Worm (Caenorhabditis elegans): ENCODE measurements around the gene pfk-1.1.

The pfk-1.1 gene

DNA sequence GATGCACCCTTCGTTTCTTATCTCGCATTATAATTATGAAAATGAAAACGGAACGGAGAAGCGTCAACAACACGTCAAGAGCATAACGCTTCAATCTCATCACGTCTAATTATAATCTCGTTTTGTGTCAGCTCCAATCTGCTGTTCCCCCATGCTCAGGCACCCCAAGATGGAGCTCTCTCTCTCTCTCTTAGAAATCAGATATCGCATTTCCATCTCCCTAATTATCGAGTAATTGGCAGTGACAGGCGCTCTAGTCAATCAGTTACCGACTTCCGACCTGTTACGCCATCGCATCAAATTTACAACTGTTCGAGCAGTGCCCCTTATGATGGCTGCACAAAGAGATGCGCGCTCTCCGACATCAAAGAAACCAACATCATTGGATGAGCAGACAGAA, 20.2 kb upstream of the pfk-1.1 start:
- TF ChIP-seq nhr-232 (tag; optimal IDR thresholded peaks at IDR 0.05) (no peak), unc-42 (tag; optimal IDR thresholded peaks at IDR 0.05) (peak; percentile 78), ceh-31 (tag; optimal IDR thresholded peaks at IDR 0.05) (peak; percentile 12), ttx-3 (tag; optimal IDR thresholded peaks at IDR 0.05) (peak; percentile 15), unc-55 (GFP tag; optimal IDR thresholded peaks at IDR 0.05) (peak; percentile 89)

DNA sequence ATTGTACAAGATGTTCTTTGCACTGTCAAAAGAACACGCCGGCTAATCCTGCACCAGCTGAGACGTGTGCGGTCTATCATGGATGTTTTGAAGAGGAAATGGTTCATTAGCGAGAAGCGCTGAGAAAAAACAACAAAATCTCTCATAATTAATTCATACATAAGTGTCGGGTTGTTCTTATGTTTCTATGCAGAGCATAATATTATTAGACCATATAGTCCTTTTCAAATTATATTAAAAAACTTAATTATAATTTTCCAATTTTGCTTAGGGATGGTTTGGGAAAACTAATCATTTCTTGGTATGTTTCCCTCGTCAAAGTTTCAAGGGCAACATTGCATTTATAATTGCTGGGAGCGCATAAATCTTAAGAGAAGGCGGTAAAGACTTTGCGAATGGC, 18.9 kb upstream of the pfk-1.1 start:
- TF ChIP-seq Y22D7AL.16 (tag; optimal IDR thresholded peaks at IDR 0.05) (no peak), unc-42 (tag; optimal IDR thresholded peaks at IDR 0.05) (peak; percentile 43)

DNA sequence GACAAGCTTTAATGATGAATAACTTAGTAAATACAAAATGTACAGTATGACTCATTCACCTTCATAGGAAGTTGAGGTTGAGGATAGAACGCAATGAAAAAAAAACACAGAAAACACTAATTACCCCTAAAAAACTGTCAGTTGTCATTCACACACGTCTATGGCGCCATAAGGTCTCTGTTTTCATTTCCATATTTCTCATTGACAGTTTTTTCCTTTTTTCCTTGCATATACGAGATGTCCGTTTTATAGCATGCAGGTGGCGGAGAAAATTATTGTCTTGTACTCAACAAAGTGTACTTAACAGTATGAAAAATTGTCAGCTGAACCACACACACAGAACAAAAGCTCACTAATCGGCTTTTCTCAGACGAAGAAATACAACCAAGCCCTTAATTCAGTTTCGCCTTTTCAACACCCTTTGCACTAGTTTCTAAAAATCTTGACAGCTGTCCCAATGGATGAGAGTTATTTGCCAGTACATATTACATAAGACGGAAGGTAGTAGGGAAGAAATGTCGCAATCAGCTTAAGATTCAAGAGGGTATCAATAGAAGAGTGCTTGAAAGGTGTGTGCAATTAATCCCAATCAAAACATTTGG, 18.0 kb upstream of the pfk-1.1 start:
- TF ChIP-seq unc-42 (tag; optimal IDR thresholded peaks at IDR 0.05) (peak; percentile 36), T23F11.4 (GFP tag; optimal IDR thresholded peaks at IDR 0.05) (no peak)

DNA sequence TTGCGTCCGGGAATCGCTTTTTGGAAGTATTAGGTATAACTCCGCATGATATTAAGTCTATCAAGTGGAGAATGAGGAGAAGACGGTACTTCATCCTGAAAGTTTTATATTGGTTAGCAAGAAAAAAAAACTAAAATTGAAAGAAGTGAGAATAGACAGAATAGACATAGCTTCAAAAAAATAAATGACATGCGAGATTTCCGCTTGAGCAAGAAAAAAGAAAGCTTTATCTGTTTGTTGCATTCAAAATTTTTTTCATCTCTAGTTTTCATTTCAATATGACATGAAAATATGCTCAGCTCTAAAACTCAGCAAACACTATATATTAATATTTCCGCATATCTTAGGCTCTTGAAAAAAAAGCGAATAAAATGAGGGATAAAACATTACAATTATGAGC, 16.8 kb upstream of the pfk-1.1 start, which contains the start of gene hst-3.2:
Gene hst-3.2, minus strand, starts transcription at position 101 of the 400 bp plus-strand sequence.
- TF ChIP-seq Y22D7AL.16 (tag; optimal IDR thresholded peaks at IDR 0.05) (no peak), pax-1 (tag; optimal IDR thresholded peaks at IDR 0.05) (no peak)

DNA sequence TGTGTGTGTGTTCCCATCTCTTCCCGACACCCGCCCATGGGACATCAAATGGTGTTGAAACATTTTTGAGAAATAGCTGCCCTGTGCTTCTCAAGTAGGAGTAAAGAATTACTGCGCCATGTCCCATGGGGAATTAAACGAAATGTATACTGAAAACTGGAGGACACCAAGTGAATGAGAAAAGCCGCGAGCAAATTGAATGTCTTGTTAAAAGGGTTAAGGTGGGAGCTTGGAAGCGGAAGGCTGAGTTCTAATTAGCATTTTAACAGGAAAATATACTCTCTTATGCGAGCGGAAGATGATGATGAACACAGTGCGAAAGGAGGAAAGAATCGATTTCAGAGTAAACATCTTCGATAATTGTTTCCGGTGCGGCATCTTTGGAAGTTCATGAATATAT, 16.2 kb upstream of the pfk-1.1 start:
- TF ChIP-seq syd-9 (tag; optimal IDR thresholded peaks at IDR 0.05), result no peak
- no peak for TF ChIP-seq pha-4 (tag; optimal IDR thresholded peaks at IDR 0.05)
- TF ChIP-seq K09A11.1 (tag; optimal IDR thresholded peaks at IDR 0.05; ENCODE audit: insufficient read depth), result no peak
- no peak for TF ChIP-seq madf-2 (tag; optimal IDR thresholded peaks at IDR 0.05)
- peak; percentile 31 for TF ChIP-seq unc-55 (GFP tag; optimal IDR thresholded peaks at IDR 0.05)
- no peak for TF ChIP-seq ceh-9 (tag; optimal IDR thresholded peaks at IDR 0.05)
- no peak for TF ChIP-seq ceh-34 (tag; optimal IDR thresholded peaks at IDR 0.05)
- TF ChIP-seq pqm-1 (tag; optimal IDR thresholded peaks at IDR 0.05), result no peak
- no peak for TF ChIP-seq gmeb-2 (tag; optimal IDR thresholded peaks at IDR 0.05)
- TF ChIP-seq ahr-1 (tag; optimal IDR thresholded peaks at IDR 0.05), result no peak
- TF ChIP-seq unc-42 (tag; optimal IDR thresholded peaks at IDR 0.05), result peak; percentile 79
- no peak for TF ChIP-seq odd-2 (tag; optimal IDR thresholded peaks at IDR 0.05)
- no peak for TF ChIP-seq elt-2 (tag; optimal IDR thresholded peaks at IDR 0.05)
- no peak for TF ChIP-seq ttx-3 (tag; optimal IDR thresholded peaks at IDR 0.05)
- TF ChIP-seq ceh-48 (tag; optimal IDR thresholded peaks at IDR 0.05), result no peak
- TF ChIP-seq hlh-30 (tag; optimal IDR thresholded peaks at IDR 0.05; ENCODE audit: insufficient read depth), result no peak
- no peak for TF ChIP-seq nfya-1 (tag; optimal IDR thresholded peaks at IDR 0.05)
- no peak for TF ChIP-seq K02D7.2 (tag; optimal IDR thresholded peaks at IDR 0.05)
- no peak for TF ChIP-seq pros-1 (tag; optimal IDR thresholded peaks at IDR 0.05)
- no peak for TF ChIP-seq C08G9.2 (tag; optimal IDR thresholded peaks at IDR 0.05)
- no peak for TF ChIP-seq dve-1 (tag; optimal IDR thresholded peaks at IDR 0.05)
- TF ChIP-seq ceh-31 (tag; optimal IDR thresholded peaks at IDR 0.05), result peak; percentile 7
- no peak for TF ChIP-seq ceh-22 (tag; optimal IDR thresholded peaks at IDR 0.05)
- no peak for TF ChIP-seq ceh-30 (tag; optimal IDR thresholded peaks at IDR 0.05)
- no peak for TF ChIP-seq ama-1 (optimal IDR thresholded peaks at IDR 0.05)
- TF ChIP-seq ceh-6 (GFP tag; optimal IDR thresholded peaks at IDR 0.05), result no peak
- no peak for TF ChIP-seq mec-3 (tag; optimal IDR thresholded peaks at IDR 0.05; ENCODE audit: borderline replicate concordance)
- TF ChIP-seq pha-2 (tag; optimal IDR thresholded peaks at IDR 0.05), result no peak
- TF ChIP-seq ref-2 (tag; optimal IDR thresholded peaks at IDR 0.05), result no peak
- peak; percentile 5 for TF ChIP-seq ceh-14 (tag; optimal IDR thresholded peaks at IDR 0.05)
- TF ChIP-seq nhr-11 (tag; optimal IDR thresholded peaks at IDR 0.05), result no peak
- TF ChIP-seq elt-4 (tag; optimal IDR thresholded peaks at IDR 0.05), result no peak

Data from whole organism, late embryonic.